Worm (Caenorhabditis elegans) whole organism, L3 larva: ENCODE results near the gene C15F1.2.

Experiments used
- ZK546.5 ChIP-seq: sonication (generic microtip); optimal IDR thresholded peaks from 2 replicates; lab custom pipeline; 2017; ENCODE audit warnings: missing biosample characterization, missing genetic modification characterization
- ceh-16 ChIP-seq: sonication (generic microtip); optimal IDR thresholded peaks from 2 replicates; lab custom pipeline; 2017; ENCODE audit warnings: missing biosample characterization, missing genetic modification characterization
- ceh-28 ChIP-seq: fragments of 150-350 bp; optimal IDR thresholded peaks from 2 replicates; lab custom pipeline; 2014; ENCODE audit warnings: missing biosample characterization, missing genetic modification reagents, missing genetic modification characterization
- daf-12 ChIP-seq: fragments of 150-350 bp; optimal IDR thresholded peaks from 2 replicates; lab custom pipeline; 2014; ENCODE audit warnings: missing biosample characterization, missing genetic modification reagents, missing genetic modification characterization
- egl-5 ChIP-seq: fragments of 150-350 bp; optimal IDR thresholded peaks from 2 replicates; lab custom pipeline; 2017; ENCODE audit warnings: missing biosample characterization, missing genetic modification reagents, missing genetic modification characterization, inconsistent platforms
- elt-2 ChIP-seq: sonication (generic microtip); optimal IDR thresholded peaks from 2 replicates; lab custom pipeline; 2016; ENCODE audit warnings: missing genetic modification reagents, mild to moderate bottlenecking, missing genetic modification characterization, missing compliant biosample characterization
- fkh-10 ChIP-seq: sonication (generic microtip); optimal IDR thresholded peaks from 2 replicates; lab custom pipeline; 2017; ENCODE audit warnings: missing biosample characterization, missing genetic modification reagents, missing genetic modification characterization
- fos-1 ChIP-seq: fragments of 150-350 bp; optimal IDR thresholded peaks from 2 replicates; lab custom pipeline; 2014; ENCODE audit warnings: missing biosample characterization, missing genetic modification characterization
- hmg-11 ChIP-seq: sonication (generic microtip); optimal IDR thresholded peaks from 2 replicates; lab custom pipeline; 2016; ENCODE audit warnings: missing genetic modification characterization, missing compliant biosample characterization
- jun-1 ChIP-seq: fragments of 150-350 bp; optimal IDR thresholded peaks from 2 replicates; lab custom pipeline; 2014; ENCODE audit warnings: missing biosample characterization, missing genetic modification reagents, missing genetic modification characterization
- lin-15B ChIP-seq: fragments of 150-350 bp; optimal IDR thresholded peaks from 2 replicates; lab custom pipeline; 2014; ENCODE audit warnings: missing biosample characterization, missing genetic modification characterization
- lin-39 ChIP-seq: fragments of 150-350 bp; optimal IDR thresholded peaks from 2 replicates; lab custom pipeline; 2018; ENCODE audit warnings: missing biosample characterization, missing genetic modification reagents, missing genetic modification characterization
- lsy-12 ChIP-seq: sonication (generic microtip); optimal IDR thresholded peaks from 2 replicates; lab custom pipeline; 2016; ENCODE audit warnings: mild to moderate bottlenecking, missing genetic modification characterization, missing compliant biosample characterization
- mdl-1 ChIP-seq: fragments of 150-350 bp; optimal IDR thresholded peaks from 2 replicates; lab custom pipeline; 2014; ENCODE audit warnings: missing biosample characterization, missing genetic modification characterization
- nfya-1 ChIP-seq: sonication (generic microtip); optimal IDR thresholded peaks from 2 replicates; lab custom pipeline; 2017; ENCODE audit warnings: missing genetic modification characterization, mild to moderate bottlenecking, missing compliant biosample characterization, antibody characterized with exemption, moderate library complexity; ENCODE audit not compliant: insufficient read depth
- nhr-11 ChIP-seq: fragments of 150-350 bp; optimal IDR thresholded peaks from 2 replicates; lab custom pipeline; 2014; ENCODE audit warnings: missing biosample characterization, missing genetic modification characterization
- nhr-23 ChIP-seq: fragments of 150-350 bp; optimal IDR thresholded peaks from 2 replicates; lab custom pipeline; 2014; ENCODE audit warnings: missing biosample characterization, missing genetic modification reagents, missing genetic modification characterization
- nhr-237 ChIP-seq: fragments of 150-350 bp; optimal IDR thresholded peaks from 2 replicates; lab custom pipeline; 2014; ENCODE audit warnings: missing biosample characterization, missing genetic modification characterization
- nhr-28 ChIP-seq: fragments of 150-350 bp; optimal IDR thresholded peaks from 2 replicates; lab custom pipeline; 2014; ENCODE audit warnings: missing biosample characterization, missing genetic modification characterization
- pha-4 ChIP-seq: fragments of 150-350 bp; optimal IDR thresholded peaks from 2 replicates; lab custom pipeline; 2014; ENCODE audit warnings: missing biosample characterization, missing genetic modification reagents, missing genetic modification characterization
- pqm-1 ChIP-seq: fragments of 150-350 bp; optimal IDR thresholded peaks from 2 replicates; lab custom pipeline; 2017; ENCODE audit warnings: missing biosample characterization, missing genetic modification characterization, inconsistent platforms
- skn-1 ChIP-seq: fragments of 150-350 bp; optimal IDR thresholded peaks from 2 replicates; lab custom pipeline; 2014; ENCODE audit warnings: missing biosample characterization, missing genetic modification characterization
- snpc-4 ChIP-seq: fragments of 150-350 bp; optimal IDR thresholded peaks from 2 replicates; lab custom pipeline; 2014; ENCODE audit warnings: missing biosample characterization, missing genetic modification characterization
- tbx-2 ChIP-seq: sonication (generic microtip); optimal IDR thresholded peaks from 2 replicates; lab custom pipeline; 2016; ENCODE audit warnings: mild to moderate bottlenecking, missing genetic modification characterization, missing compliant biosample characterization
- unc-39 ChIP-seq: sonication (generic microtip); optimal IDR thresholded peaks from 4 replicates; lab custom pipeline; 2017; ENCODE audit warnings: missing biosample characterization, missing genetic modification characterization
- unc-62 ChIP-seq: fragments of 150-350 bp; sonication (generic microtip); optimal IDR thresholded peaks from 4 replicates; lab custom pipeline; 2014; ENCODE audit warnings: missing biosample characterization, missing genetic modification reagents, missing genetic modification characterization
- ztf-4 ChIP-seq: fragments of 150-350 bp; optimal IDR thresholded peaks from 2 replicates; lab custom pipeline; 2014; ENCODE audit warnings: missing biosample characterization, missing genetic modification characterization

C15F1.2 gene

DNA sequence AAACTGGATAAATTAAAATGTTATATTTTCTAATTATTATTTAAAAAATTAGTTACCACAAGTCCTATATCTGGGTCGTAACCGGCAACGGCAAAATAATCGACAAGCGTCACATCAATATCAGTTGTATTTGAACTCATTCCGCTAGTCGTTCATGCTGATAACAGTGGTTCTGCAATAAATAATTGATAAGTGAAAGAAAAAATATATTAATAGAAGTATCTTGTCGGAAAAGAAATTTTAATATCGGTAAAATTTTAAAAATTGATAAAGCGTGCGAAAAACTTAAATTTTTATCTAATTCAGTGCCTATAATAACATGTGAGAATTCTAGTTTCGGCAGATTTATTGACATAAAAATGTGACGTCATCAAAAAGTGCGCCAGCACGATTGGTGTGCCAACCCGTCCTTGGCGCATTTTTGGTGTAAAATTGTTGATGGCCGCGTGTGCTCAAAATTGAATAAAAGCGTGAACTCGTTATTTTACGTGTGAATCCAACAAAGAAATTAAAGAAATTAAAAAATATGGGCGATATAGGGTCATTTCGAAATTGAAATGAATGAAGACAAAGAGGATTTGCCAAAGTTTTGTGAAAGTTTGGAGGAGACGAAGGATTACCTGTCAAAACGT is 42.7 kb downstream of the C15F1.2 start, which contains the start of the genes lst-6 and lst-5:
Gene lst-6 (minus strand): TSS at position 140 of the 632 bp plus-strand sequence.
Gene lst-5 (plus strand): TSS at position 544 of the 632 bp plus-strand sequence.
- no peak for TF ChIP-seq unc-62 (GFP tag; lab: Kevin White, UChicago)
- TF ChIP-seq daf-12 (tag; lab: Kevin White, UChicago): no peak
- TF ChIP-seq skn-1 (tag; lab: Kevin White, UChicago): no peak
- peak; percentile 76 for TF ChIP-seq pha-4 (tag; lab: Kevin White, UChicago)
- TF ChIP-seq unc-39 (tag; lab: Kevin White, UChicago): no peak
- no peak for TF ChIP-seq nhr-237 (tag; lab: Kevin White, UChicago)
- TF ChIP-seq nhr-11: no peak
- no peak for TF ChIP-seq ztf-4 (tag; lab: Kevin White, UChicago)
- peak; percentile 30 for TF ChIP-seq pqm-1 (tag; lab: Kevin White, UChicago)
- TF ChIP-seq lsy-12 (tag; lab: Kevin White, UChicago): no peak
- TF ChIP-seq lin-15B (tag; lab: Kevin White, UChicago): peak; percentile 72
- TF ChIP-seq ZK546.5 (tag; lab: Kevin White, UChicago): no peak
- TF ChIP-seq elt-2 (tag; lab: Kevin White, UChicago): peak; percentile 94
- no peak for TF ChIP-seq ceh-16 (tag; lab: Kevin White, UChicago)
- no peak for TF ChIP-seq lin-39 (tag; lab: Kevin White, UChicago)
- no peak for TF ChIP-seq mdl-1 (tag; lab: Kevin White, UChicago)
- peak; percentile 34 for TF ChIP-seq ceh-28 (tag; lab: Kevin White, UChicago)
- TF ChIP-seq snpc-4 (tag; lab: Kevin White, UChicago): peak; percentile 27
- TF ChIP-seq nhr-28: no peak
- TF ChIP-seq fos-1 (tag; lab: Kevin White, UChicago): no peak
- TF ChIP-seq hmg-11 (tag; lab: Kevin White, UChicago): peak; percentile 79
- no peak for TF ChIP-seq egl-5
- peak; percentile 47 for TF ChIP-seq jun-1 (tag; lab: Kevin White, UChicago)
- peak; percentile 67 for TF ChIP-seq nfya-1
- TF ChIP-seq fkh-10 (GFP tag; lab: Kevin White, UChicago): peak; percentile 57

DNA sequence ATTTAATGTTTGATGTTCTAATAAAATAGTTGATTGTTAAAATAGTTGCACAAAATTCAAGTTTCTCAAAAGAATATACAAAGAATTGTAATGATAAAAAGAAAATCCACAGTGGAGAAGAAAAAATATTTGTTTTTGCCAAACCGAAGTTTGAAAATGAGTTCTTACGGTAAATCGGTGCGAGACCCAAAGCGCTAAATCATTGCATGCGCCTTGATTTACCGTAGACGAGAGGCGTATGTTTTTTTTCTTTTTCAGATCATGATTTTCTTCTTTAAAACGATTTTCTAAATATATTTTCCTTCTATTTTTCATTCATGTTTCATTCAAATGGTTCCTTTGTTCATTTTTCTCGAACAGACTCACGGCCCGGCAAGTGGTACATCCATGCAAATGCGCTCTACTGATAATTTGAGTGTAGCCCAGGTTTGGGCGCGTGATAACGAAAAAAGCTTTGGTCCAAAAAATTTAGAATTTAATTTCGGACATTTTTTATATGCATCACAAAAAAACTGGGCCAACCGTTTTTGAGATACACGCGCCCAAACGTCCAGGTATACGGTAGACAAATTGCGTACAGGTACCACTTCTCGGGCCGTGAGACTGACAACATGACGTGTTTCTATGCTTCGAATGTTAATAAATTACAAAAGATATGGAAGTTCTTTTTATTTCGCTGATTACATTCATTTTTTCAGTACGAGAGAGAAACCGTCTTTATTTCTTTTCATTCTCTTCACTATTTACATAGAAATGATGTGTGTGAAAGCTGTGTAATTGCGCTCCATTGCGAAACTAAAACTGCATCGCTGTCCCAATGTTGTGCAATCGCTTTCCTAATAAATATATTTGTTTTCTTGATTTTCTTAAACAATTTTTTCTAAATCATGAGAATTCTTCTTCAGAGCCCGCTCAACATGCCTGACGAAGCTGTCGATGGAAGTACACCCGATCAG is 45.4 kb downstream of the C15F1.2 start, which contains the start of gene znf-598:
Gene znf-598 (plus strand): TSS at position 906 of the 956 bp plus-strand sequence.
- TF ChIP-seq tbx-2 (tag; lab: Kevin White, UChicago) (no peak), nhr-237 (tag; lab: Kevin White, UChicago) (no peak), nhr-23 (peak; percentile 16), pqm-1 (tag; lab: Kevin White, UChicago) (peak; percentile 40), elt-2 (tag; lab: Kevin White, UChicago) (peak; percentile 72), pha-4 (tag; lab: Kevin White, UChicago) (peak; percentile 84), lin-15B (tag; lab: Kevin White, UChicago) (peak; percentile 64), snpc-4 (tag; lab: Kevin White, UChicago) (peak; percentile 64)

DNA sequence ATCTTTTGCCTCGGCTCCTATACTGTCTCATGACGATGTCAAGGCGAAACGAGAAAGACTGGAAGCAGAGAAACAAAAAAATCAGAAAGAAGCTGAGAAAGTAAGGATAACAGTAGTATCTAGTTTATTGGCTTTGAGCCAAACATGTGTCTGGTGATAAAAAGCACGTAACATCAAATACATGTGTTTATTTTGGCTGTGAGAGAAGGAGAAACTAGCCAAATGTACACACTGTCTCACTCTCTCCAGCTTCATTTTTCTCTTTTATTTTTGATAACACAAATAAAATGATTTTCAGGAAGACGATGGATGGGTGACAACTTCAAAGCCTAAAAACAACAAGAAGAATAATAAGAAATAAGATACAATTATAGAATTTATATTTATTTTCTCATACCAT is 49.8 kb downstream of the C15F1.2 start:
- no peak for TF ChIP-seq pqm-1 (tag; lab: Kevin White, UChicago)
- TF ChIP-seq pha-4 (tag; lab: Kevin White, UChicago): peak; percentile 68
- TF ChIP-seq, all 47 proteins: peak for 1

DNA sequence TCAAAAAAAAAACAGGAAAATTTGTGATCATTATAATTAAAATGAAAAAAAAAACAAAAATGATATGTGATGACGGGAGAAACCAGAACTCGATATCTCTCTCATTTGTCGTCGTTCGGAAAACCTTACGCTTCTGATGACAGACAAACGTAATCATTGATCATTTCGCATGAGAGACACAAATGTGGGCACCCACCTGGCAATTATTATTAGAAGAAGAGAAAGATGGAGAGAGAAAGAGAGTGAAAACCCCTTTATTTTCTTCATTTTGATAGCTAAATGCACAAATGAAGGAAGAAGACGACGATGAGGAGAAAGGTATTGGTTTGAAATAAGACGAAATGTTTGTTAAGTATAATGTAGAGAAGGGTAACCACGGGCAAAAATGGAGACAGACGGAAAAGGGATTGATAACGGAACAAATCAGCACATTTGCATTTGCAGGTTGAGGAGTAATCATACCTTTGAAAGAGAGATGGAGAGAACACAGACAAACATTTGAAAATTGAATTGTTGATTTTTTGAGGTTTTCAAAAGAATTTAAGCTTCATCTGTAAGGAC is 51.5 kb downstream of the C15F1.2 start:
- TF ChIP-seq ceh-28 (tag; lab: Kevin White, UChicago) (no peak), pha-4 (tag; lab: Kevin White, UChicago) (peak; percentile 47), pqm-1 (tag; lab: Kevin White, UChicago) (peak; percentile 63), elt-2 (tag; lab: Kevin White, UChicago) (peak; percentile 78)
- TF ChIP-seq, all 47 proteins: peak for 3
